Fruit fly (Drosophila melanogaster) whole organism, embryonic: ENCODE data around the gene HP1c.
A peak's percentile ranks its signal among the peaks of the same experiment; 100 is the strongest.

ENCODE experiments used
- Blimp-1 ChIP-seq: fragments of 200-800 bp; sonication (Bioruptor generic); optimal IDR thresholded peaks from 3 replicates; lab custom pipeline; 2018; ENCODE audit warnings: missing biosample characterization, missing genetic modification characterization, mild to moderate bottlenecking, moderate library complexity, missing genetic modification reagents
- CG11504 ChIP-seq: fragments of 200-800 bp; sonication (Bioruptor generic); optimal IDR thresholded peaks from 3 replicates; lab custom pipeline; 2019; ENCODE audit warnings: missing biosample characterization, mild to moderate bottlenecking, missing genetic modification characterization, moderate library complexity
- CG13296 ChIP-seq: fragments of 200-800 bp; sonication (Bioruptor generic); optimal IDR thresholded peaks from 3 replicates; lab custom pipeline; 2018; ENCODE audit warnings: missing biosample characterization, mild to moderate bottlenecking, missing genetic modification characterization
- CG13424 ChIP-seq: fragments of 200-800 bp; sonication (Bioruptor generic); optimal IDR thresholded peaks from 2 replicates; lab custom pipeline; 2019; ENCODE audit warnings: missing biosample characterization, mild to moderate bottlenecking, missing genetic modification characterization, moderate library complexity
- CG13894 ChIP-seq: fragments of 200-800 bp; sonication (Bioruptor generic); optimal IDR thresholded peaks from 3 replicates; lab custom pipeline; 2018; ENCODE audit warnings: missing biosample characterization, mild to moderate bottlenecking, missing genetic modification characterization, moderate library complexity
- CG15479 ChIP-seq: fragments of 200-800 bp; sonication (Bioruptor generic); optimal IDR thresholded peaks from 3 replicates; lab custom pipeline; 2019; ENCODE audit warnings: missing biosample characterization, mild to moderate bottlenecking, missing genetic modification characterization, moderate library complexity
- CG1603 ChIP-seq: fragments of 200-800 bp; sonication (Bioruptor generic); optimal IDR thresholded peaks from 2 replicates; lab custom pipeline; 2019; ENCODE audit warnings: missing biosample characterization, mild to moderate bottlenecking, missing genetic modification characterization, moderate library complexity
- CG16863 ChIP-seq: fragments of 200-800 bp; sonication (Bioruptor generic); optimal IDR thresholded peaks from 3 replicates; lab custom pipeline; 2016; ENCODE audit warnings: missing biosample characterization, missing genetic modification characterization
- CG18476 ChIP-seq: fragments of 200-800 bp; sonication (Bioruptor generic); optimal IDR thresholded peaks from 2 replicates; lab custom pipeline; 2016; ENCODE audit warnings: missing biosample characterization, mild to moderate bottlenecking, missing genetic modification characterization
- CG2199 ChIP-seq: fragments of 200-800 bp; sonication (Bioruptor generic); IDR thresholded peaks from 3 replicates; pipeline ENCODE4 v1.3.6; 2022; ENCODE audit warnings: missing biosample characterization, missing genetic modification characterization
- CG4617 ChIP-seq: fragments of 200-800 bp; sonication (Bioruptor generic); optimal IDR thresholded peaks from 3 replicates; lab custom pipeline; 2016; ENCODE audit warnings: missing biosample characterization, missing genetic modification characterization, borderline replicate concordance
- CG6272 ChIP-seq: fragments of 200-800 bp; sonication (Bioruptor generic); IDR thresholded peaks from 2 replicates; pipeline ENCODE4 v1.3.6; 2022; ENCODE audit warnings: missing biosample characterization, missing genetic modification characterization
- CHES-1-like ChIP-seq: fragments of 200-800 bp; sonication (Bioruptor generic); optimal IDR thresholded peaks from 2 replicates; lab custom pipeline; 2016; ENCODE audit warnings: missing biosample characterization, missing genetic modification characterization
- Dbx ChIP-seq: fragments of 200-800 bp; sonication (Bioruptor generic); IDR thresholded peaks from 3 replicates; pipeline ENCODE4 v1.3.6; 2022; ENCODE audit warnings: missing biosample characterization, missing genetic modification characterization
- Deaf1 ChIP-seq: fragments of 200-800 bp; optimal IDR thresholded peaks from 3 replicates; lab custom pipeline; 2019; ENCODE audit warnings: missing biosample characterization, mild to moderate bottlenecking, missing genetic modification characterization, moderate library complexity
- Fer1 ChIP-seq: fragments of 200-800 bp; sonication (Bioruptor generic); optimal IDR thresholded peaks from 2 replicates; lab custom pipeline; 2017; ENCODE audit warnings: missing biosample characterization, mild to moderate bottlenecking, missing genetic modification characterization
- Jarid2 ChIP-seq: fragments of 200-800 bp; sonication (Bioruptor generic); optimal IDR thresholded peaks from 3 replicates; lab custom pipeline; 2017; ENCODE audit warnings: mild to moderate bottlenecking, missing biosample characterization, missing genetic modification reagents, missing genetic modification characterization
- Meics ChIP-seq: fragments of 200-800 bp; sonication (Bioruptor generic); optimal IDR thresholded peaks from 2 replicates; lab custom pipeline; 2017; ENCODE audit warnings: missing biosample characterization, mild to moderate bottlenecking, missing genetic modification characterization
- NC2α ChIP-seq: fragments of 200-800 bp; sonication (Bioruptor generic); optimal IDR thresholded peaks from 2 replicates; lab custom pipeline; 2016; ENCODE audit warnings: missing biosample characterization, missing genetic modification characterization
- Nf-YA ChIP-seq: fragments of 200-800 bp; sonication (Bioruptor generic); IDR thresholded peaks from 2 replicates; pipeline ENCODE4 v1.3.6; 2022; ENCODE audit warnings: missing biosample characterization, missing genetic modification characterization
- aop ChIP-seq: fragments of 200-800 bp; sonication (Bioruptor generic); IDR thresholded peaks from 2 replicates; pipeline ENCODE4 v1.3.6; 2022; ENCODE audit warnings: missing biosample characterization, missing genetic modification characterization
- bcd ChIP-seq: fragments of 200-800 bp; sonication (Bioruptor generic); optimal IDR thresholded peaks from 2 replicates; lab custom pipeline; 2017; ENCODE audit warnings: missing biosample characterization, mild to moderate bottlenecking, missing genetic modification characterization
- bigmax ChIP-seq: fragments of 200-800 bp; sonication (Bioruptor generic); optimal IDR thresholded peaks from 2 replicates; lab custom pipeline; 2018; ENCODE audit warnings: missing biosample characterization, mild to moderate bottlenecking, missing genetic modification characterization
- cad ChIP-seq: fragments of >200 bp; optimal IDR thresholded peaks from 2 replicates; lab custom pipeline; 2017; ENCODE audit warnings: missing biosample characterization, missing genetic modification characterization
- corto ChIP-seq: fragments of 200-800 bp; sonication (Bioruptor generic); optimal IDR thresholded peaks from 2 replicates; lab custom pipeline; 2016; ENCODE audit warnings: missing biosample characterization, mild to moderate bottlenecking, missing genetic modification characterization, moderate library complexity
- dati ChIP-seq: fragments of 200-800 bp; sonication (Bioruptor generic); IDR thresholded peaks from 2 replicates; pipeline ENCODE4 v1.3.6; 2022; ENCODE audit warnings: missing biosample characterization, missing genetic modification characterization
- gsb-n ChIP-seq: fragments of 200-800 bp; sonication (Bioruptor generic); optimal IDR thresholded peaks from 3 replicates; lab custom pipeline; 2018; ENCODE audit warnings: missing biosample characterization, mild to moderate bottlenecking, missing genetic modification characterization
- hb ChIP-seq: fragments of 200-800 bp; sonication (Bioruptor generic); IDR thresholded peaks from 3 replicates; pipeline ENCODE4 v1.3.6; 2022; ENCODE audit warnings: missing biosample characterization, missing genetic modification characterization; ENCODE audit not compliant: partially characterized antibody
- mld ChIP-seq: fragments of 200-800 bp; sonication (Bioruptor generic); IDR thresholded peaks from 3 replicates; pipeline ENCODE4 v1.3.6; 2022; ENCODE audit warnings: missing biosample characterization, missing genetic modification characterization; ENCODE audit not compliant: partially characterized antibody
- oc ChIP-seq: fragments of 200-800 bp; sonication (Bioruptor generic); optimal IDR thresholded peaks from 2 replicates; lab custom pipeline; 2018; ENCODE audit warnings: missing biosample characterization, mild to moderate bottlenecking, missing genetic modification characterization, moderate library complexity
- sisA ChIP-seq: fragments of 200-800 bp; sonication (Bioruptor generic); IDR thresholded peaks from 2 replicates; pipeline ENCODE4 v1.3.6; 2022; ENCODE audit warnings: missing biosample characterization, missing genetic modification characterization
- sug ChIP-seq: fragments of 200-800 bp; optimal IDR thresholded peaks from 2 replicates; lab custom pipeline; 2019; ENCODE audit warnings: missing biosample characterization, mild to moderate bottlenecking, missing genetic modification characterization, moderate library complexity
- tll ChIP-seq, 2 experiments: fragments of 200-800 bp in 1 of 2; fragments of >200 bp in 1 of 2; sonication (Bioruptor generic) in 1 of 2; optimal IDR thresholded peaks; 2 replicates each; lab custom pipeline; 2017 to 2019; ENCODE audit warnings: missing biosample characterization in 2 of 2, missing genetic modification characterization in 2 of 2, mild to moderate bottlenecking in 1 of 2, moderate library complexity in 1 of 2
- trem ChIP-seq: fragments of 200-800 bp; optimal IDR thresholded peaks from 3 replicates; lab custom pipeline; 2019; ENCODE audit warnings: missing biosample characterization, mild to moderate bottlenecking, missing genetic modification characterization, moderate library complexity
- twi ChIP-seq: fragments of 200-800 bp; optimal IDR thresholded peaks from 2 replicates; lab custom pipeline; 2019; ENCODE audit warnings: missing biosample characterization, mild to moderate bottlenecking, missing genetic modification characterization, moderate library complexity
- z ChIP-seq: fragments of 200-800 bp; sonication (Bioruptor generic); IDR thresholded peaks from 3 replicates; pipeline ENCODE4 v1.3.6; 2022; ENCODE audit warnings: missing biosample characterization, missing genetic modification characterization
- zen ChIP-seq: fragments of 200-800 bp; sonication (Bioruptor generic); optimal IDR thresholded peaks from 3 replicates; lab custom pipeline; 2018; ENCODE audit warnings: missing biosample characterization, mild to moderate bottlenecking, missing genetic modification characterization, moderate library complexity

HP1c gene

DNA sequence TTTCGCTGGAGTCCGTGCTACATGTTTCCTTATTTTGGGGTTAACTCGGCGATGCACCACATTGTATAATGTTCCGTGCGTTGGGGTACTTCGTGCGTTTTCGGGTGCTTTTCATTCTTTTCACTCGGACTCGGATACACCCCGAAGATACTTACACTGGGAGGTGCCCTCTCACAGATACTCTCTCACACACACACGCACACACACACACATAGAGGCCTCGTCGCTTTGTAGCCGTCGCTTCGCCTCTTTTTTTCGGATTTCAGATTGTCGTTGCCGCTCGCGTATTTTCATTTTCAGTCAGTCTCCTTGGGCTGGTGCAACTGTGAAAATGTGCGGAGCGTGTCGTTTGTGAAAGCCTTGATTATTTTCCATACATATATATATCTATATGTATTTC lies 36.0 kb downstream of the HP1c start (continued):
- TF ChIP-seq corto (GFP tag; lab: Kevin White, UChicago) (peak; percentile 28), Blimp-1 (GFP tag; lab: Kevin White, UChicago) (peak; percentile 29), CG13296 (GFP tag; lab: Kevin White, UChicago) (no peak), gsb-n (tag; lab: Kevin White, UChicago) (no peak), Jarid2 (GFP tag; lab: Kevin White, UChicago) (peak; percentile 56), CG18476 (GFP tag; lab: Kevin White, UChicago) (no peak), aop (GFP tag; lab: Robert Waterston, UW) (no peak), sisA (no peak), Meics (GFP tag; lab: Kevin White, UChicago) (no peak), CHES-1-like (GFP tag; lab: Kevin White, UChicago) (peak; percentile 2), bigmax (peak; percentile 43), CG16863 (GFP tag; lab: Kevin White, UChicago) (no peak)

DNA sequence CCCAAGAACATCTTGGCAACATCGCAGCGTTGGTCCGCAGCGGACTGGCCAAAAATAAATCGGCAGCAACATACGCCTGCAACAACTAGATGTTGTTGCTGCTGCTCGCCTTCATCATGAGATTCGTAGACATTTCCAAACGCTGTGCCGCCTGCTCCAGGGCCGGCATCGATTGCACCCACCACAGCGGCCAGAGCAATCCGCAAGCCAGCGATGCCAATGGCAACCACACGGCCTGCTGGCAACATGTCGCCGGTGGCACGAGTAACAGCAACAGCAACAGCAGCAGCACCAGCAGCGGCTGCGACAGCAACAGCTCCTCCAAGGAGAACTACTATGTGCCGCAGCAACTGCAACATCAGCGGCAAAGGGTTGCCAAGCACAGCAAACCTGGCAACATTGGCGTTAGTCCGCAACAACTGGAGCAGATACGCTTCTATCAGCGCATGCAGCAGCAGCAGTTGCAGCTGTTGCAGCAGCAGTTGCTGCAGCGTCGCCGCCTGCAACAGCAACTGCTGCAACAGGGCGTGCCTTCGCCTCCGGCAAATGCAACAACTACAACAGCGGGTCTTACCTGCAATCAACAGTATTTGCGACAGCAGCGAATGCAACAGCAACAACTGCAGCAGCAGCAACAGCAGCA lies 39.4 kb downstream of the HP1c start:
- TF ChIP-seq hb (peak; percentile 56; the same call in 1 of the 3 replicates), CG13894 (no peak), oc (no peak), CG6272 (GFP tag; lab: Robert Waterston, UW) (0 out of 2 replicates have a peak, but pooled peaks have one; percentile 5), CG2199 (GFP tag; lab: Robert Waterston, UW) (0 out of 3 replicates have a peak, but pooled peaks have one; percentile 17), CG4617 (GFP tag; lab: Kevin White, UChicago) (no peak), CG13424 (tag; lab: Kevin White, UChicago) (no peak), Dbx (GFP tag; lab: Robert Waterston, UW) (0 out of 3 replicates have a peak, but pooled peaks have one; percentile 16), Deaf1 (tag; lab: Kevin White, UChicago) (no peak), z (GFP tag; lab: Robert Waterston, UW) (0 out of 3 replicates have a peak, but pooled peaks have one; percentile 15), trem (no peak), Nf-YA (GFP tag; lab: Robert Waterston, UW) (no peak), bcd (no peak), CG1603 (no peak), sug (tag; lab: Kevin White, UChicago) (no peak), CG11504 (tag; lab: Kevin White, UChicago) (peak; percentile 93), mld (GFP tag; lab: Robert Waterston, UW) (0 out of 3 replicates have a peak, but pooled peaks have one; percentile 14)

DNA sequence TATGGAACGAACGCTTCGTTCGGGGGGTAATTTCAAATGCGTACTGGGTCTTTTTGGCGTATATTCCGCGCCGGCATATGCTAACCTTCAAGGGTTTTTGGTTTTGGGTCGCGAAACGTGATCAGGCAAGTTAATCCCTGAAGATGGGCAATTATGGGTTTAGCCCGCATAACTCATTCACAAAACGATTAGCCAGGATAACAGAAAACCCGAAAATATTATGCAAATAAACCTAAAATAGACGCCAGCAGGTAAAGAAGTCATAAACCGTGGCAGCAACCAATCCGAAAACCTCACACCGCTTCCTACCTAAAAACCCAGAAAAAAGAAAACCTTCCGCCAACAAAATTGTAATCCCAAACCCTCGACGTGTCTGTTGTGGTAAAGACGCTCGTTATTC lies 43.7 kb downstream of the HP1c start:
- no peak for TF ChIP-seq Fer1 (GFP tag; lab: Kevin White, UChicago)
- no peak for TF ChIP-seq dati
- peak; percentile 31 for TF ChIP-seq twi (tag; lab: Kevin White, UChicago)
- TF ChIP-seq zen (tag; lab: Kevin White, UChicago), result peak; percentile 85
- peak; percentile 71 for TF ChIP-seq CG15479 (GFP tag; lab: Kevin White, UChicago)
- no peak for TF ChIP-seq NC2α (GFP tag; lab: Kevin White, UChicago)
- peak in 1 of 2 experiments; percentile 91 for TF ChIP-seq tll (GFP tag; optimal IDR thresholded peaks at IDR 0.05; lab: Kevin White, UChicago)
- TF ChIP-seq cad (GFP tag; lab: Kevin White, UChicago), result peak; percentile 86
